Worm (Caenorhabditis elegans) whole organism, L4/young adult: ENCODE data around the gene mdt-10.

Experiments
- W03F9.2 ChIP-seq: fragments of 150-350 bp; optimal IDR thresholded peaks from 2 replicates; lab custom pipeline; 2014; ENCODE audit warnings: missing biosample characterization, missing genetic modification characterization
- dao-5 ChIP-seq: sonication (generic microtip); optimal IDR thresholded peaks from 2 replicates; lab custom pipeline; 2016; ENCODE audit warnings: missing genotype, missing genetic modification characterization, moderate library complexity, missing compliant biosample characterization
- him-1 ChIP-seq: sonication (generic microtip); optimal IDR thresholded peaks from 2 replicates; lab custom pipeline; 2016; ENCODE audit warnings: missing genotype, missing genetic modification reagents, missing genetic modification characterization, missing compliant biosample characterization

Gene mdt-10

DNA sequence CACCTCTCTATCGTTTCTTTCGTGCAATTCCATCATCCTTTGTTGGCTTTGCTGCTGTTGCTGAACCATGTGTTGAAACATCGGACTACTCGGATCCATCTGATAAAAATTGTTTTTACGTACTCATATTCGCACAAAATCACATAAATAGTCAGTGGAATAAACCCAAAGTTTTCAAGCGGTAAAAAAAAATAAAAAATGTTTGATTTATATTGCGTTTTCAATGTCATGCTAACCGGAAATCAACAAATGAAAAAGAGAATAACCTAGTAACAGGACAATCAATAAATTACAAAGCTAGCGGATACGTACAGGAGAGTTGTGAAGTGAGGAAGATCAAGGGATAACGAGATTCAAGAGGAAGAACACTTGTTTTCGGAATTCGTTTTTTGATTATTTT lies at the start of gene mdt-10:
TSS of gene mdt-10 (minus strand) at position 101 of the 400 bp plus-strand sequence.
- TF ChIP-seq W03F9.2 (tag; lab: Kevin White, UChicago) = no peak
- no peak for TF ChIP-seq him-1 (tag; lab: Kevin White, UChicago)
- TF ChIP-seq dao-5 = no peak

DNA sequence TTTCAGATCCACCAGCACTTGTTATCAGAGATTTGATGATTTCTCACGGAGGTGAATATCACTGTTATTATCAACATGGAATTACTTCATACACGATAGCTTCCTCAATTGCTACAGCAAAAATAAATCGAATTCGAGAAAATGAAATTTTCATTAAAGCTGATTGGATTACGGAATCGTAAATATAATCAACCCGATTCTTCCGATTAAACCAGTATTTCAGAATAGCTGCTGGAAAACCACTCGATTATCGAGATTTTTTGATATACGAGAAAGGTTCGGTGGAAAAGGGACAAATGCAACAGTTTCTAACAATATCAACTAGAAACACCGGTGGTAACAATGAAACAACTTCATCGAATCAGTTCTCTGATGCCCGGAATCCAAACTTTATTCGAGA lies 47.1 kb upstream of the mdt-10 start:
- no peak for TF ChIP-seq dao-5

DNA sequence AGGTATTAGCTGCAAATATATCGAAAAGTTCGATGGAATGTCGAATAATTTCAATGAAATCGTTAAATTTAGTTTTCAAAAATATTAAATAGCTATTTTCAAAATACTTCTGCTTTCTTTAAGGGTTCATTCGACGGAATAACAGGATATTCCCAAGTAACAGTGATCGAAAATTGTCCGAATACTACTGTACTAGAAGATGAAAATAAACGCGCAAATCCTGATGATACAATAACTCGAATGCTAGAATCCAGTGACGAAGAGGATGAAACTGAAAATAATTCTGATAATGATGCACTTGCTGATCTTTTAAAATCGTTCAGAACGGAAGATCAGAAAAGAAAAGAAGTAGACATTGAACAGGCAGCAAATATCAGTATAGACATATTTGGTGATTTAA lies 45.9 kb upstream of the mdt-10 start:
- no peak for TF ChIP-seq dao-5
- TF ChIP-seq him-1 (tag; lab: Kevin White, UChicago) = no peak
- no peak for TF ChIP-seq W03F9.2 (tag; lab: Kevin White, UChicago)

DNA sequence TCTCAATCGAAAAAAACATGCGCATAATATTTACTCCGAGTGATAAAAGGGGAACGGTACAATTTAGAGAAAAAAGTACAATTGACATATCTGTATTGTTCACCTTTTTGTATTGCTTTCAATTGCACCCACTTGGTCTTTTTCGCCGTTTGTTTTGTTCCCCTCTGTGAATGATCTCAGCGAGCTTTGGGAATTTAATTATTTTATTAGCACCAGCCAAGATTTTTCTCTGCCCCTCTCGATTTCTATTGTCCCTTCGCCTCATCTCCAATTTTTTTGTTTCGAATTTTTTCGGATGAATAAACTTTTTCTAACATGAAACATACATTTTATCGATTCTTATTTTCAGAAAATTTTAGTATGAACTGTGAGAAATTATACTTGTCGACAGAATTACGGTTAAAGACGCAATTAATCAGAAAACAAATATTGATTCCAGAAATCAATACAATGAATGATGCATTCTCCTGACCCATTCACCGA lies 45.4 kb upstream of the mdt-10 start, which contains the start of gene rev-1:
TSS of gene rev-1 (plus strand) at position 433 of the 483 bp plus-strand sequence.
- TF ChIP-seq him-1 (tag; lab: Kevin White, UChicago) (no peak), dao-5 (no peak), W03F9.2 (tag; lab: Kevin White, UChicago) (no peak)

DNA sequence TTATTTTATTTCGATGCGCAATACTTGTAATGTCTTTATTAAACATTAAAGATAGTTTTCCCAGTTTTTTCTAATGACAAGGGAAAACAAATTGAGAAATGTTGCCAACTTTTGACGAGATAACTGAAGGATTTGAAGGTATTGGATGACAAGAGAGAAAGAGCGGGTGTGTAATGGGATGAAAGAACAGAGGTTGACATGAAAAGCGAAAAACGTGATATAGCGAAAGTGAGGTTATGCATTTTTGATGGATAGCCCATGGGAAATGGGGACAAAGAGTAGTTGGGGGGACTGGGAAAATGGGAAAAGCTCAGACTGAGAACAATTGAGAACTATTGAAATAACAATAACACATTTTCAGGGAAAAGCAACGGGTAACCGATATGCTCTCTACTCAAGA lies 40.3 kb upstream of the mdt-10 start:
- no peak for TF ChIP-seq him-1 (tag; lab: Kevin White, UChicago)
- no peak for TF ChIP-seq W03F9.2 (tag; lab: Kevin White, UChicago)
- no peak for TF ChIP-seq dao-5

DNA sequence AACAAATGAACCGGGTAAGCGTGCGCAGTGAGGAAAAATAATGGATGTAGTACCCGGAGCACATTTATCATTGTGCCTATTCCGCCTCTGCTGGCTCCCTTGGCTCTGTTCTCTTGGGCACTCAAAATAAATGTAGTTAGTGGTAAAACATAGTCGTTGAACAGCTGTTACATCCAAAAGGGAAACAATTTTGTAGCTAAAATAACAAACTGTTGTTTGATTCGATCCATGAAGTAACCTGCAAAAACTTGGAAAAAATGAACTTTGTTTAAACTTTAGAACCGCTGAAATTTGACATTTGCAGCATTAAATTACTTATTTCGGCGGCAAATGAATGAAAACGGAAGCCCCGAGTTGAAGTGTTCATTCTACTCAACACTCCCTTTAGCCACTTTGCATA lies 38.8 kb upstream of the mdt-10 start:
- TF ChIP-seq dao-5 (no peak), W03F9.2 (tag; lab: Kevin White, UChicago) (no peak), him-1 (tag; lab: Kevin White, UChicago) (no peak)

DNA sequence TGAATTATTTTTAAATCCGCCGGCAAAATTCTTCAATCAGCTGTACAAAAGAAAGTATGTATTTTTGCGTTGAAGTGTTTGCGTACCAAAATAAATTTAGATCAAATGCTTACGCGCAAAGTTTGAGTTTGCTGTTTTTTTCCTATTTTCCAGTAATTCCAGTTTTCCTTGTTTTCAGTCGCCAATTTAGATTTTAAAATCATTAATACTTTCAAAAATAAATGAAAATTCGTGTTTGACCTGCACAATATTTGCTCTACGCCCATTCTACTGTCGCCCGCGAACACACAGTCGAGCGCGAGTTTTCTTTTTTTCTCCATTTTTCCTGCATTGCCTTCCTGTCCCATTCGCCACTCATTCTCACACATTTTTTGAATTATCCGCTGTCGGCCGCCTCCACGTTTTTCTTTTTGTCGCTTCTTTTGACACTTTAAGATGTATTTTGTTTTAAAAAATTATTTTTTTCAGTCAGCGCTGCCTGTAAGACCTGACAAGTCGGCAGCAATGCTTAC lies 38.0 kb upstream of the mdt-10 start, which contains the start of gene ptc-1:
TSS of gene ptc-1 (plus strand) at position 462 of the 512 bp plus-strand sequence.
- TF ChIP-seq him-1 (tag; lab: Kevin White, UChicago) = no peak
- TF ChIP-seq W03F9.2 (tag; lab: Kevin White, UChicago) = no peak
- no peak for TF ChIP-seq dao-5

DNA sequence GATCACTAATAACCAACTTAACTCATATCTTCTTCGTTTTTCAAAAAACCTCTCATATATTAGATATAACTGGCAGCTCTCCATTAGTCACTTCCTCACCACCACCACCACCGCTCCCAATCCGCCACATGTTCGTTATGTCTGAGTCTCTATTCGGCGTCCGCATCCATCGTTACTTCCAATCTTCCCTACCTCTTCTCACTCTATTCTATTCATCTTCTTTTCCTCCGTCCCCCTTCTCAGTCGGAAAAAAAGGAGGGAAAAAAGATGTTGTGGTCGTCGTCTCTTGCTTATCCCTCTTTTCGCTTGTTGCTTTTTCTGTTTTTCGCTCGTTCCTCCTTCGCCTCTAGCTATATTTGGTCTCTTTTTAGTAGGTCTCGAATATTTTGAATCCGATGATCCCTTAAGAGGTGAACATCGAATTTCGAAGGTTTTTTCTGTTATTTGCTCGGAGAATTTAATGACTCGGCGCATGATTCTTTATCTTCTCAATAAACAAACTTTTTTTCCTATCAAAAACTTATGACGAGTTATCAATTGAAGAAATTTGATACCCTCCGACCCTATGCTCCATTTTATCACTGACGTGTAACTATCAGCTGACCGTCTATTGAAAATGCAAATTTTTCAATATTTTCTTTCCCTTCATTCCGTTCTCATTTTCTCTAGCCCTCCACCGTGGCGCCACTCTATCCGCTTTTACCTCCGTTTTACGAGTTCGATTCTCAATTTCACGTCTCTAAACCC lies 37.2 kb upstream of the mdt-10 start:
- no peak for TF ChIP-seq dao-5
- TF ChIP-seq him-1 (tag; lab: Kevin White, UChicago) = peak; percentile 30
- no peak for TF ChIP-seq W03F9.2 (tag; lab: Kevin White, UChicago)

DNA sequence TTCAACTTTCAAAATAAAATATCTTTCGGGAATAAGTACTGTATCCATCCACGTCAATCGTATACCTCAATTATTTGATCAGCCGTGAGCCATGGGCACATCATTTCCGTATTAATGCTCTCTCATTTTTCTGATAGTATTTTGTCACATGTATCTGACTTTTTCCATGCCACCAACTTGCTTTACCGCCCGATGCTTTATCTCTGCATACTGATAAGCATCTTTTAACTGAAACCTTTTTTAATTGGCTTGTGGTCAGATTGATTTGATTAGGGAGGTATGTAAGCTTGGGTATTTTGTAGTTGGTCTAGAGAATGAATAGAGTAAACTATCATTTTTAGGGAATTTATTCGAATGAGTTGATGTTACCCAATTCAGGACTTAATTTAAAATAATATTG lies 34.5 kb upstream of the mdt-10 start:
- no peak for TF ChIP-seq W03F9.2 (tag; lab: Kevin White, UChicago)
- TF ChIP-seq dao-5 = no peak
- TF ChIP-seq him-1 (tag; lab: Kevin White, UChicago) = no peak

DNA sequence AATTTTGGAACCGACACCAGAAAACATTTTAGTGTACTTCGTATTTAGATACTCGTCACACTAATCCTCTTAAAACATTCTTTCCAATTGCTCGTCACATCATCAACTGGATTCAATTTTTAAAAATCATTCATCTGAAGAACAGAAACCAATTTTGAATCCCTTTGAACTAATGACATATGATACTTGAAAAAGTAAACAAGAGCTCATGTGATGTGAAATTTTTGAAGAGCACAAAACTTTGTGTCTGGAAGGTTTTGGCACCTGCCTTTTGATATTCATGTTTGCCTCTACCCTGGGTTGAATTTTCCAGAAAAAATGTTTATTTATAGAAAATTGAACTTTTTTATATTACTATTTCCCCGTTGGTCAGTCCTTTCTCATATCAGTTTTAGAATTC lies 33.9 kb upstream of the mdt-10 start:
- TF ChIP-seq W03F9.2 (tag; lab: Kevin White, UChicago) (peak; percentile 16), him-1 (tag; lab: Kevin White, UChicago) (no peak)

DNA sequence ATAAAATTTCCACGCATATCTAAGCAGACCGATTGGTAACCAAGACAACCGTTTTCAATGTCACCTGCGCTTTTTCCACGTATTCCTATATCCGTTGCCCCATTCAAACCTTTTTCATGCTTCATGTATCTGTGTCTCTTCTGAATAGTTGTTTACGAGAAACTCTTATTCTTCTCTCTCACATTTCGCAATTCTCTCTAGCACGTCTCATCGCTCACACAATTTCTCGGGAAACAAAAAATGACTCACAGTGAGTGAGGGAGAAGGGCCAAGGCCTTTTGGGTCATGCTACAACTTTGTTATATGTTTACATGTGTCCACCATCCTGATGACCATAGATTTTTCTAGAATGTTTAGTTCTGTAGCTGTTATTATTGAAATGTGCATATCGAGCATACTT lies 32.5 kb upstream of the mdt-10 start:
- TF ChIP-seq dao-5 (no peak), W03F9.2 (tag; lab: Kevin White, UChicago) (no peak), him-1 (tag; lab: Kevin White, UChicago) (no peak)

DNA sequence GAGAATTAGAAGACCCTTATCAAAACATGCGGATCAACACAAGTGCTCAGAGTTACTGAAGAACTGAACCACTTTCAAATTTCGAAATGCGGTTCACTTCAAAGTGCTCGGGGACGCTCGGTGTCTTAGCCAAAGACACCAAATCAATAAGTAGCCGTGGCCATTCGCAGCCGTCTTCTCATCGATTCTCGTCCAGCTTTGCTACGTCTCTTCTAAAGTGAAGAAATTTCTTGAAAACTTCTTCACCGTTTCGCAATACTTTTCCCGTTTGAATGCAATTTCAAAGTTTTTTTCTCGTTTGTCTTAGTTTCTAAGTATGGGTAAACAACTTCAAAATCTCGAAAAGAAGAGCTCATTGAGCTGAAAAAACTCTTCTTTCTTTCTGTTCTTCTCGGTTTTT lies 30.1 kb upstream of the mdt-10 start:
- TF ChIP-seq him-1 (tag; lab: Kevin White, UChicago) = peak; percentile 16
- TF ChIP-seq W03F9.2 (tag; lab: Kevin White, UChicago) = no peak
- TF ChIP-seq dao-5 = no peak

DNA sequence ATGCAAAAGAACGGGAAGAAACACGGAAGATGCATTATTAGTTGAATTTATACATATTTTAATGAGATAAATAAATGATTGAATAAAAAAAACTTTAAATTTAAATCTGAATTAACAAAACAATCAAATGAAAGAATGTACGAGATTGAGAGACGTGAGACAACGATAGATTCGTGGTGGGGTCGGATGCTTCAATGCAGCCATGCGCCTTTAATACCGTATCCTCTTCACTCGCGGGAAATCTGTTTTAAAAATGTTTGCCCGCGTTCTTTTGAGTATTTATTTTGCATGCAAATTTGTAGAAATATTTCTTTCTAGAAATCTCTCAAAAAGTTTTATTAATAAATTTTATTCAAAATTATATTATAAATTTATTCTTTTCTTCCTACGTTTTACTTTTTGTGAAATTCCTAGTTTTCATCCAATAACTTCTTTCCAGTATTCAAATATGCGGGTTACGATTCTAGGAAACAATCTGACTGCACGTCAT lies 25.6 kb upstream of the mdt-10 start, which contains the start of gene perm-1:
TSS of gene perm-1 (plus strand) at position 440 of the 490 bp plus-strand sequence.
- TF ChIP-seq dao-5 = no peak
- TF ChIP-seq him-1 (tag; lab: Kevin White, UChicago) = no peak
- TF ChIP-seq W03F9.2 (tag; lab: Kevin White, UChicago) = peak; percentile 73

DNA sequence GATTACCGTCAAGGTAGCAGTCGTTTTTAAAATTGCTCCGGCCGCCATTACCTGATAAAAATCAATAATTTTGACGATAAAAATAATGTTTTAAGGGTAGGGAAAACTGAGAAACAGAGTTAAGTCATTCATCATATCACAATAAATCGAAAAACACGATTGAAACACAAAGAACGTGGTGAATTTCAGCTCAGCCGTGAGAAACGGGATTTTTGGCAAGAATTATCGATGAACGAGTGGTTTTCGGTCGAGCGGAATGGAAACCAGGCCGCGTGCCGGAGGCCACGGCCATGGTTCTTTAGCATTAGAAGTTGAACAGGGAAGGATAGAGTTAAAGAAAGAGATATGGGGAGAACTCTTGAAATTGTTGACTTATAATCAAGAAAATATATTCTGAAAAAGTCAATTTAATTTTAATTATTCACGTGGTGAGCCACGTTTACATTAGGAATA lies 24.4 kb upstream of the mdt-10 start, which contains the start of the genes vha-4 and T01H3.5:
TSS of gene vha-4 (minus strand) at position 51 of the 453 bp plus-strand sequence.
TSS of gene T01H3.5 (plus strand) at position 351 of the 453 bp plus-strand sequence.
- TF ChIP-seq dao-5 (no peak), W03F9.2 (tag; lab: Kevin White, UChicago) (no peak), him-1 (tag; lab: Kevin White, UChicago) (no peak)
